Worm (Caenorhabditis elegans) whole organism, early embryonic: ENCODE measurements around the gene sptl-1.

Experiments
- aly-1 ChIP-seq: sonication (generic microtip); optimal IDR thresholded peaks from 2 replicates; lab custom pipeline; 2016; ENCODE audit warnings: missing genetic modification characterization, missing compliant biosample characterization
- ama-1 ChIP-seq: fragments of 150-350 bp; optimal IDR thresholded peaks from 2 replicates; lab custom pipeline; 2014
- ceh-13 ChIP-seq: fragments of 200-800 bp; sonication (Bioruptor generic); optimal IDR thresholded peaks from 2 replicates; lab custom pipeline; 2018; ENCODE audit warnings: mild to moderate bottlenecking, missing genetic modification characterization, missing compliant biosample characterization
- ets-7 ChIP-seq: sonication (generic microtip); optimal IDR thresholded peaks from 2 replicates; lab custom pipeline; 2016; ENCODE audit warnings: missing genotype, missing genetic modification characterization, missing compliant biosample characterization
- hmbx-1 ChIP-seq: sonication (generic microtip); optimal IDR thresholded peaks from 2 replicates; lab custom pipeline; 2016; ENCODE audit warnings: mild to moderate bottlenecking, missing genetic modification characterization, missing compliant biosample characterization
- hmg-4 ChIP-seq: fragments of 200-800 bp; sonication (Bioruptor generic); optimal IDR thresholded peaks from 2 replicates; lab custom pipeline; 2018; ENCODE audit warnings: mild to moderate bottlenecking, missing genetic modification characterization, missing compliant biosample characterization
- hnd-1 ChIP-seq: sonication (generic microtip); optimal IDR thresholded peaks from 2 replicates; lab custom pipeline; 2016; ENCODE audit warnings: missing genetic modification characterization, missing compliant biosample characterization
- tbx-37 ChIP-seq: fragments of 200-800 bp; sonication (Bioruptor generic); conservative IDR thresholded peaks from 2 replicates; pipeline ENCODE4 v1.3.6; 2022; ENCODE audit warnings: missing genetic modification reagents, missing genetic modification characterization, missing compliant biosample characterization

Gene sptl-1

DNA sequence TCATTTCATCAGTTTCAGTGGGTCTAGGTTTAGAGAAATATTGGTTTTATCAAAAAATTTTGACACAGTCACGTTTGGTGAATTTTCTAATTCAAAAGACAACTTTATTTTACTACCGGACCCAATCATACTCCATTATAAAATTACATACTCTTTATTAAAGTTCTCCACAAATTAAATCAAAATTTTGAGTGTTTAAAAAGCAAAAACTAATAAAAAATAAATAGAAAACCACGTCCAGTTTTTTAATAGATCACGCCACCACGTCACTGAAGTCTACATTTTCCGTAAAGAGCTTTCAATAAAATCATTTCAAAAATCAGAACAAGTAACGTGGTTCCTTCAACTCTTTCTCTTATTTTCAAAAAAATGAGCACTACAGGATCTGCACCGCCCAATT lies 54.4 kb downstream of the sptl-1 start, which contains the start of gene txt-1:
Gene txt-1, plus strand, starts transcription at position 301 of the 400 bp plus-strand sequence.
- no peak for TF ChIP-seq tbx-37 (GFP tag; lab: Robert Waterston, UW)
- TF ChIP-seq aly-1 (tag; lab: Kevin White, UChicago), result no peak
- no peak for TF ChIP-seq ama-1 (lab: Kevin White, UChicago)
- TF ChIP-seq ceh-13 (GFP tag; lab: Kevin White, UChicago), result no peak
- TF ChIP-seq hmbx-1 (tag; lab: Kevin White, UChicago), result no peak
- TF ChIP-seq hmg-4, result no peak
- no peak for TF ChIP-seq hnd-1 (tag; lab: Kevin White, UChicago)
- TF ChIP-seq ets-7 (tag; lab: Kevin White, UChicago), result no peak
